Fruit fly (Drosophila melanogaster) whole organism, embryonic: ENCODE measurements around the gene CG17154.

Experiments
- Asciz ChIP-seq: fragments of 200-800 bp; sonication (Bioruptor generic); optimal IDR thresholded peaks from 2 replicates; lab custom pipeline; 2017; ENCODE audit warnings: missing biosample characterization, mild to moderate bottlenecking, missing genetic modification characterization, missing genetic modification reagents
- CG11504 ChIP-seq: fragments of 200-800 bp; sonication (Bioruptor generic); optimal IDR thresholded peaks from 3 replicates; lab custom pipeline; 2019; ENCODE audit warnings: missing biosample characterization, mild to moderate bottlenecking, missing genetic modification characterization, moderate library complexity
- CG12071 ChIP-seq: fragments of 200-800 bp; sonication (Bioruptor generic); optimal IDR thresholded peaks from 3 replicates; lab custom pipeline; 2018; ENCODE audit warnings: missing biosample characterization, mild to moderate bottlenecking, missing genetic modification characterization
- CG12659 ChIP-seq: fragments of 200-800 bp; sonication (Bioruptor generic); optimal IDR thresholded peaks from 3 replicates; lab custom pipeline; 2017; ENCODE audit warnings: mild to moderate bottlenecking, missing biosample characterization, missing genetic modification reagents, missing genetic modification characterization
- CG12744 ChIP-seq: fragments of 200-800 bp; sonication (Bioruptor generic); optimal IDR thresholded peaks from 2 replicates; lab custom pipeline; 2016; ENCODE audit warnings: missing biosample characterization, missing genetic modification characterization
- CG13894 ChIP-seq: fragments of 200-800 bp; sonication (Bioruptor generic); optimal IDR thresholded peaks from 3 replicates; lab custom pipeline; 2018; ENCODE audit warnings: missing biosample characterization, mild to moderate bottlenecking, missing genetic modification characterization, moderate library complexity
- CG15269 ChIP-seq: fragments of 200-800 bp; sonication (Bioruptor generic); optimal IDR thresholded peaks from 2 replicates; lab custom pipeline; 2018; ENCODE audit warnings: missing biosample characterization, mild to moderate bottlenecking, missing genetic modification characterization, moderate library complexity
- CG15601 ChIP-seq: fragments of 200-800 bp; sonication (Bioruptor generic); optimal IDR thresholded peaks from 3 replicates; lab custom pipeline; 2019; ENCODE audit warnings: missing biosample characterization, mild to moderate bottlenecking, missing genetic modification characterization, moderate library complexity
- CG15696 ChIP-seq: fragments of 200-800 bp; sonication (Bioruptor generic); optimal IDR thresholded peaks from 2 replicates; lab custom pipeline; 2019; ENCODE audit warnings: missing biosample characterization, mild to moderate bottlenecking, missing genetic modification characterization, moderate library complexity
- CG17361 ChIP-seq: fragments of 200-800 bp; sonication (Bioruptor generic); IDR thresholded peaks from 3 replicates; pipeline ENCODE4 v1.3.6; 2022; ENCODE audit warnings: missing biosample characterization, missing genetic modification characterization
- CG18262 ChIP-seq: fragments of 200-800 bp; optimal IDR thresholded peaks from 3 replicates; lab custom pipeline; 2019; ENCODE audit warnings: missing biosample characterization, mild to moderate bottlenecking, missing genetic modification characterization, moderate library complexity
- CG2199 ChIP-seq: fragments of 200-800 bp; sonication (Bioruptor generic); IDR thresholded peaks from 3 replicates; pipeline ENCODE4 v1.3.6; 2022; ENCODE audit warnings: missing biosample characterization, missing genetic modification characterization
- CG2678 ChIP-seq: fragments of 200-800 bp; sonication (Bioruptor generic); optimal IDR thresholded peaks from 3 replicates; lab custom pipeline; 2019; ENCODE audit warnings: missing biosample characterization, mild to moderate bottlenecking, missing genetic modification characterization, moderate library complexity
- CG3281 ChIP-seq: fragments of 200-800 bp; sonication (Bioruptor generic); optimal IDR thresholded peaks from 3 replicates; lab custom pipeline; 2017; ENCODE audit warnings: missing biosample characterization, mild to moderate bottlenecking, missing genetic modification characterization
- CG33557 ChIP-seq: fragments of 200-800 bp; sonication (Bioruptor generic); optimal IDR thresholded peaks from 2 replicates; lab custom pipeline; 2019; ENCODE audit warnings: missing biosample characterization, mild to moderate bottlenecking, missing genetic modification characterization, moderate library complexity
- CG6254 ChIP-seq: fragments of 200-800 bp; sonication (Bioruptor generic); optimal IDR thresholded peaks from 3 replicates; lab custom pipeline; 2017; ENCODE audit warnings: mild to moderate bottlenecking, missing biosample characterization, missing genetic modification reagents, missing genetic modification characterization
- CG7271 ChIP-seq: fragments of 200-800 bp; sonication (Bioruptor generic); optimal IDR thresholded peaks from 2 replicates; lab custom pipeline; 2018; ENCODE audit warnings: missing biosample characterization, mild to moderate bottlenecking, missing genetic modification characterization, moderate library complexity
- CG7556 ChIP-seq: fragments of 200-800 bp; sonication (Bioruptor generic); optimal IDR thresholded peaks from 2 replicates; lab custom pipeline; 2017; ENCODE audit warnings: missing biosample characterization, mild to moderate bottlenecking, missing genetic modification characterization
- CG7745 ChIP-seq: fragments of 200-800 bp; sonication (Bioruptor generic); optimal IDR thresholded peaks from 2 replicates; lab custom pipeline; 2018; ENCODE audit warnings: missing biosample characterization, mild to moderate bottlenecking, missing genetic modification characterization, moderate library complexity
- CG8281 ChIP-seq: fragments of 200-800 bp; sonication (Bioruptor generic); optimal IDR thresholded peaks from 2 replicates; lab custom pipeline; 2018; ENCODE audit warnings: missing biosample characterization, mild to moderate bottlenecking, missing genetic modification characterization, moderate library complexity
- CG9215 ChIP-seq: fragments of 200-800 bp; sonication (Bioruptor generic); IDR thresholded peaks from 2 replicates; pipeline ENCODE4 v1.3.6; 2022; ENCODE audit warnings: missing biosample characterization, missing genetic modification characterization
- CG9817 ChIP-seq: fragments of 200-800 bp; sonication (Bioruptor generic); optimal IDR thresholded peaks from 2 replicates; lab custom pipeline; 2018; ENCODE audit warnings: missing biosample characterization, mild to moderate bottlenecking, missing genetic modification characterization, moderate library complexity
- Fer1 ChIP-seq: fragments of 200-800 bp; sonication (Bioruptor generic); optimal IDR thresholded peaks from 2 replicates; lab custom pipeline; 2017; ENCODE audit warnings: missing biosample characterization, mild to moderate bottlenecking, missing genetic modification characterization
- HLHmδ ChIP-seq: fragments of 200-800 bp; sonication (Bioruptor generic); optimal IDR thresholded peaks from 2 replicates; lab custom pipeline; 2018; ENCODE audit warnings: missing biosample characterization, mild to moderate bottlenecking, missing genetic modification characterization, moderate library complexity
- Kr ChIP-seq: fragments of 200-800 bp; sonication (Bioruptor generic); optimal IDR thresholded peaks from 2 replicates; lab custom pipeline; 2017; ENCODE audit warnings: missing biosample characterization, mild to moderate bottlenecking, missing genetic modification characterization
- MBD-R2 ChIP-seq: fragments of 200-800 bp; sonication (Bioruptor generic); IDR thresholded peaks from 2 replicates; pipeline ENCODE4 v1.3.6; 2022; ENCODE audit warnings: missing biosample characterization, missing genetic modification characterization
- Mad ChIP-seq: fragments of 200-800 bp; sonication (Bioruptor generic); optimal IDR thresholded peaks from 2 replicates; lab custom pipeline; 2016; ENCODE audit warnings: missing biosample characterization, missing genetic modification characterization
- Med ChIP-seq: fragments of 200-800 bp; sonication (Bioruptor generic); peaks from one replicate; lab custom pipeline; 2016; ENCODE audit warnings: missing biosample characterization, missing genetic modification characterization, mild to moderate bottlenecking, inconsistent platforms, moderate library complexity
- Nf-YC ChIP-seq: fragments of 200-800 bp; optimal IDR thresholded peaks from 3 replicates; lab custom pipeline; 2019; ENCODE audit warnings: missing biosample characterization, mild to moderate bottlenecking, missing genetic modification characterization, moderate library complexity
- Optix ChIP-seq: fragments of 200-800 bp; sonication (Bioruptor generic); IDR thresholded peaks from 3 replicates; pipeline ENCODE4 v1.3.6; 2022; ENCODE audit warnings: missing biosample characterization, missing genetic modification characterization
- Rfx ChIP-seq: fragments of 200-800 bp; sonication (Bioruptor generic); IDR thresholded peaks from 2 replicates; pipeline ENCODE4 v1.3.6; 2022; ENCODE audit warnings: missing biosample characterization, missing genetic modification characterization
- Sox100B ChIP-seq: fragments of 200-800 bp; sonication (Bioruptor generic); optimal IDR thresholded peaks from 3 replicates; lab custom pipeline; 2018; ENCODE audit warnings: missing biosample characterization, mild to moderate bottlenecking, missing genetic modification characterization
- Vsx1 ChIP-seq: fragments of 200-800 bp; sonication (Bioruptor generic); optimal IDR thresholded peaks from 2 replicates; lab custom pipeline; 2017; ENCODE audit warnings: missing biosample characterization, mild to moderate bottlenecking, missing genetic modification characterization, missing genetic modification reagents
- Xrp1 ChIP-seq: fragments of 200-800 bp; sonication (Bioruptor generic); IDR thresholded peaks from 2 replicates; pipeline ENCODE4 v1.3.6; 2022; ENCODE audit warnings: missing biosample characterization, missing genetic modification characterization
- ab ChIP-seq: fragments of 200-800 bp; sonication (Bioruptor generic); optimal IDR thresholded peaks from 2 replicates; lab custom pipeline; 2016; ENCODE audit warnings: missing biosample characterization, missing genetic modification characterization
- bsh ChIP-seq, 2 experiments: fragments of 200-800 bp; sonication (Bioruptor generic); optimal IDR thresholded peaks; 2 replicates each; lab custom pipeline; 2017 to 2018; ENCODE audit warnings: mild to moderate bottlenecking in 2 of 2, missing biosample characterization in 2 of 2, missing genetic modification characterization in 2 of 2, moderate library complexity in 1 of 2
- exex ChIP-seq: fragments of 200-800 bp; sonication (Bioruptor generic); optimal IDR thresholded peaks from 4 replicates; lab custom pipeline; 2018; ENCODE audit warnings: missing biosample characterization, mild to moderate bottlenecking, missing genetic modification characterization, moderate library complexity
- grn ChIP-seq: fragments of 200-800 bp; sonication (Bioruptor generic); optimal IDR thresholded peaks from 3 replicates; lab custom pipeline; 2017; ENCODE audit warnings: missing biosample characterization, missing genetic modification characterization
- hth ChIP-seq: fragments of >200 bp; optimal IDR thresholded peaks from 2 replicates; lab custom pipeline; 2017; ENCODE audit warnings: inconsistent platforms
- jing ChIP-seq: fragments of 200-800 bp; sonication (Bioruptor generic); optimal IDR thresholded peaks from 2 replicates; lab custom pipeline; 2018; ENCODE audit warnings: missing biosample characterization, mild to moderate bottlenecking, missing genetic modification characterization
- lab ChIP-seq: fragments of 200-800 bp; sonication (Bioruptor generic); optimal IDR thresholded peaks from 3 replicates; lab custom pipeline; 2017; ENCODE audit warnings: missing biosample characterization, missing genetic modification characterization, mild to moderate bottlenecking, moderate library complexity, missing genetic modification reagents
- lmd ChIP-seq: fragments of 200-800 bp; sonication (Bioruptor generic); IDR thresholded peaks from 2 replicates; pipeline ENCODE4 v1.3.6; 2022; ENCODE audit warnings: missing biosample characterization, missing genetic modification characterization
- mirr ChIP-seq: fragments of 200-800 bp; sonication (Bioruptor generic); optimal IDR thresholded peaks from 3 replicates; lab custom pipeline; 2018; ENCODE audit warnings: missing biosample characterization, mild to moderate bottlenecking, missing genetic modification characterization
- nerfin-1 ChIP-seq: fragments of 200-800 bp; sonication (Bioruptor generic); optimal IDR thresholded peaks from 3 replicates; lab custom pipeline; 2019; ENCODE audit warnings: missing biosample characterization, mild to moderate bottlenecking, missing genetic modification characterization, moderate library complexity
- pros ChIP-seq: fragments of 200-800 bp; sonication (Bioruptor generic); optimal IDR thresholded peaks from 3 replicates; lab custom pipeline; 2019; ENCODE audit warnings: missing biosample characterization, mild to moderate bottlenecking, missing genetic modification characterization, moderate library complexity
- slou ChIP-seq: fragments of 200-800 bp; sonication (Bioruptor generic); optimal IDR thresholded peaks from 3 replicates; lab custom pipeline; 2016; ENCODE audit warnings: missing biosample characterization, missing genetic modification characterization
- sug ChIP-seq: fragments of 200-800 bp; optimal IDR thresholded peaks from 2 replicates; lab custom pipeline; 2019; ENCODE audit warnings: missing biosample characterization, mild to moderate bottlenecking, missing genetic modification characterization, moderate library complexity
- wek ChIP-seq: fragments of 200-800 bp; sonication (Bioruptor generic); optimal IDR thresholded peaks from 3 replicates; lab custom pipeline; 2018; ENCODE audit warnings: missing biosample characterization, mild to moderate bottlenecking, missing genetic modification characterization, moderate library complexity

The CG17154 gene

dm6 chr3L:12078551-12079318 lies 9.7 kb upstream of the CG17154 start (continued):
- peak; percentile 41 for TF ChIP-seq Sox100B (GFP tag; lab: Kevin White, UChicago)
- TF ChIP-seq Fer1 (GFP tag; lab: Kevin White, UChicago): peak; percentile 27
- peak; percentile 16 for TF ChIP-seq CG11504 (tag; lab: Kevin White, UChicago)
- TF ChIP-seq hth: no peak
- TF ChIP-seq CG7745 (tag; lab: Kevin White, UChicago): peak; percentile 34
- TF ChIP-seq wek (GFP tag; lab: Kevin White, UChicago): peak; percentile 42
- TF ChIP-seq Mad (GFP tag; lab: Kevin White, UChicago): no peak
- TF ChIP-seq CG9215 (GFP tag; lab: Robert Waterston, UW): no peak
- peak; percentile 33 for TF ChIP-seq CG13894 (tag; lab: Kevin White, UChicago)
- peak; percentile 6 for TF ChIP-seq sug (tag; lab: Kevin White, UChicago)
- peak; percentile 88; the same call in 2 of the 3 replicates for TF ChIP-seq CG2199 (GFP tag; lab: Robert Waterston, UW)
- no peak for TF ChIP-seq ab (GFP tag; lab: Kevin White, UChicago)
- peak; percentile 0 for TF ChIP-seq Asciz (GFP tag; lab: Kevin White, UChicago)
- peak; percentile 50 for TF ChIP-seq CG2678
- TF ChIP-seq CG33557 (GFP tag; lab: Kevin White, UChicago): peak; percentile 69
- TF ChIP-seq bsh (GFP tag; optimal IDR thresholded peaks at IDR 0.05; lab: Kevin White, UChicago): peak in 1 of 2 experiments; percentile 2
- TF ChIP-seq jing: no peak
- no peak for TF ChIP-seq CG12744 (GFP tag; lab: Kevin White, UChicago)
- peak; percentile 89 for TF ChIP-seq pros (GFP tag; lab: Kevin White, UChicago)
- TF ChIP-seq Optix (GFP tag; lab: Robert Waterston, UW): no peak
- peak; percentile 72 for TF ChIP-seq Vsx1 (GFP tag; lab: Kevin White, UChicago)
- peak; percentile 38 for TF ChIP-seq lab (GFP tag; lab: Kevin White, UChicago)
- TF ChIP-seq MBD-R2 (GFP tag; lab: Robert Waterston, UW): peak; percentile 14; the same call in 1 of the 2 replicates
- peak; percentile 65 for TF ChIP-seq CG8281
- peak; percentile 39 for TF ChIP-seq grn
- TF ChIP-seq HLHmδ: peak; percentile 75
- TF ChIP-seq Rfx (GFP tag; lab: Robert Waterston, UW): 0 out of 2 replicates have a peak, but pooled peaks have one; percentile 18
- TF ChIP-seq CG7556 (GFP tag; lab: Kevin White, UChicago): peak; percentile 24
- peak; percentile 32; the same call in 1 of the 2 replicates for TF ChIP-seq Xrp1 (GFP tag; lab: Robert Waterston, UW)
- TF ChIP-seq CG15696 (tag; lab: Kevin White, UChicago): peak; percentile 50
- peak; percentile 9 for TF ChIP-seq CG3281 (GFP tag; lab: Kevin White, UChicago)
- TF ChIP-seq Kr (GFP tag; lab: Kevin White, UChicago): peak; percentile 19
- TF ChIP-seq CG9817 (tag; lab: Kevin White, UChicago): peak; percentile 2
- peak; percentile 14 for TF ChIP-seq Med (GFP tag; lab: Kevin White, UChicago)
- TF ChIP-seq CG7271 (tag; lab: Kevin White, UChicago): no peak
- TF ChIP-seq slou (GFP tag; lab: Kevin White, UChicago): no peak
- TF ChIP-seq CG15269 (tag; lab: Kevin White, UChicago): peak; percentile 41
- TF ChIP-seq lmd (GFP tag; lab: Robert Waterston, UW): no peak
- peak; percentile 24 for TF ChIP-seq exex (tag; lab: Kevin White, UChicago)
- peak; percentile 35 for TF ChIP-seq CG12071 (GFP tag; lab: Kevin White, UChicago)
- TF ChIP-seq Nf-YC (tag; lab: Kevin White, UChicago): peak; percentile 4
- TF ChIP-seq nerfin-1 (tag; lab: Kevin White, UChicago): peak; percentile 22
- peak; percentile 18 for TF ChIP-seq CG12659 (GFP tag; lab: Kevin White, UChicago)
- 0 out of 3 replicates have a peak, but pooled peaks have one; percentile 12 for TF ChIP-seq CG17361
- peak; percentile 33 for TF ChIP-seq CG6254
- TF ChIP-seq mirr: peak; percentile 69
- peak; percentile 70 for TF ChIP-seq CG15601 (tag; lab: Kevin White, UChicago)
- TF ChIP-seq CG18262: no peak
